Worm (Caenorhabditis elegans) whole organism, L4 larva: ENCODE data around the gene cec-5.

Experiments
- F10B5.3 ChIP-seq: sonication (generic microtip); optimal IDR thresholded peaks from 2 replicates; lab custom pipeline; 2016; ENCODE audit warnings: mild to moderate bottlenecking, missing genetic modification characterization, missing compliant biosample characterization
- F26F4.8 ChIP-seq: fragments of 200-800 bp; sonication (Bioruptor generic); conservative IDR thresholded peaks from 2 replicates; pipeline ENCODE4 v1.3.6; 2022; ENCODE audit warnings: missing genetic modification characterization, missing compliant biosample characterization
- T26A8.4 ChIP-seq: fragments of 200-800 bp; sonication (Bioruptor generic); IDR thresholded peaks from 2 replicates; pipeline ENCODE4 v1.3.6; 2022; ENCODE audit warnings: missing genetic modification characterization, missing compliant biosample characterization
- aly-2 ChIP-seq: sonication (generic microtip); optimal IDR thresholded peaks from 2 replicates; lab custom pipeline; 2018; ENCODE audit warnings: missing biosample characterization, missing genetic modification characterization
- ceh-44 ChIP-seq: fragments of 200-800 bp; sonication (Bioruptor generic); IDR thresholded peaks from 2 replicates; pipeline ENCODE4 v1.3.6; 2022; ENCODE audit warnings: missing genetic modification reagents, missing genetic modification characterization, missing compliant biosample characterization
- ces-1 ChIP-seq: fragments of 150-350 bp; sonication (generic microtip); optimal IDR thresholded peaks from 4 replicates; lab custom pipeline; 2014; ENCODE audit warnings: missing biosample characterization, missing genetic modification reagents, missing genetic modification characterization
- ctbp-1 ChIP-seq: fragments of 200-800 bp; sonication (Bioruptor generic); IDR thresholded peaks from 2 replicates; pipeline ENCODE4 v1.3.6; 2022; ENCODE audit warnings: missing genetic modification reagents, missing genetic modification characterization, missing compliant biosample characterization
- daf-12 ChIP-seq: fragments of 150-350 bp; optimal IDR thresholded peaks from 2 replicates; lab custom pipeline; 2014; ENCODE audit warnings: missing biosample characterization, missing genetic modification reagents, missing genetic modification characterization
- daf-19 ChIP-seq: fragments of 200-800 bp; sonication (Bioruptor generic); conservative IDR thresholded peaks from 2 replicates; pipeline ENCODE4 v1.3.6; 2022; ENCODE audit warnings: missing genetic modification characterization, missing compliant biosample characterization
- dmd-8 ChIP-seq: fragments of 200-800 bp; sonication (Bioruptor generic); IDR thresholded peaks from 2 replicates; pipeline ENCODE4 v1.3.6; 2022; ENCODE audit warnings: missing genetic modification characterization, missing compliant biosample characterization
- egl-43 ChIP-seq: fragments of 200-800 bp; sonication (Bioruptor generic); IDR thresholded peaks from 2 replicates; pipeline ENCODE4 v1.3.6; 2022; ENCODE audit warnings: missing genetic modification reagents, missing genetic modification characterization, missing compliant biosample characterization
- fkh-10 ChIP-seq: fragments of 150-350 bp; optimal IDR thresholded peaks from 2 replicates; lab custom pipeline; 2014; ENCODE audit warnings: missing biosample characterization, missing genetic modification reagents, missing genetic modification characterization
- hlh-11 ChIP-seq: fragments of 200-800 bp; sonication (Bioruptor generic); optimal IDR thresholded peaks from 2 replicates; lab custom pipeline; 2018; ENCODE audit warnings: mild to moderate bottlenecking, missing genetic modification characterization, missing compliant biosample characterization
- hlh-30 ChIP-seq: sonication (generic microtip); optimal IDR thresholded peaks from 2 replicates; lab custom pipeline; 2017; ENCODE audit warnings: antibody characterized with exemption, mild to moderate bottlenecking, missing genetic modification characterization, missing compliant biosample characterization; ENCODE audit not compliant: insufficient read depth
- hmg-1.1 ChIP-seq: fragments of 200-800 bp; sonication (Bioruptor generic); IDR thresholded peaks from 2 replicates; pipeline ENCODE4 v1.3.6; 2022; ENCODE audit warnings: missing genetic modification reagents, missing genetic modification characterization, missing compliant biosample characterization
- lsy-2 ChIP-seq, 2 experiments: fragments of 150-350 bp in 1 of 2; sonication (generic microtip) in 1 of 2; optimal IDR thresholded peaks; 2 replicates each; lab custom pipeline; 2014 to 2017; ENCODE audit warnings: missing biosample characterization in 2 of 2, missing genetic modification characterization in 2 of 2
- madf-5 ChIP-seq, 2 experiments: fragments of 200-800 bp; sonication (Bioruptor generic); IDR thresholded peaks; 2 replicates each; pipeline ENCODE4 v1.3.6; 2022; ENCODE audit warnings: missing compliant biosample characterization in 2 of 2, missing genetic modification characterization in 2 of 2
- mdl-1 ChIP-seq, 2 experiments: fragments of 150-350 bp in 1 of 2; sonication (generic microtip) in 1 of 2; optimal IDR thresholded peaks; 2 replicates each; lab custom pipeline; 2014 to 2017; ENCODE audit warnings: missing biosample characterization in 2 of 2, missing genetic modification characterization in 2 of 2
- mep-1 ChIP-seq: fragments of 150-350 bp; sonication (generic microtip); optimal IDR thresholded peaks from 3 replicates; lab custom pipeline; 2014; ENCODE audit warnings: missing biosample characterization, missing genetic modification characterization
- mes-2 ChIP-seq: sonication (generic microtip); optimal IDR thresholded peaks from 2 replicates; lab custom pipeline; 2016; ENCODE audit warnings: missing genotype, mild to moderate bottlenecking, missing genetic modification characterization, missing compliant biosample characterization; ENCODE audit not compliant: poor library complexity, severe bottlenecking
- nhr-10 ChIP-seq: fragments of 150-350 bp; optimal IDR thresholded peaks from 2 replicates; lab custom pipeline; 2014; ENCODE audit warnings: missing biosample characterization, missing genetic modification characterization
- nhr-102 ChIP-seq: sonication (generic microtip); optimal IDR thresholded peaks from 2 replicates; lab custom pipeline; 2016; ENCODE audit warnings: mild to moderate bottlenecking, missing genetic modification characterization, moderate library complexity, missing compliant biosample characterization
- nhr-28 ChIP-seq: fragments of 150-350 bp; optimal IDR thresholded peaks from 2 replicates; lab custom pipeline; 2014; ENCODE audit warnings: missing biosample characterization, missing genetic modification characterization
- nhr-6 ChIP-seq: fragments of 150-350 bp; optimal IDR thresholded peaks from 2 replicates; lab custom pipeline; 2014; ENCODE audit warnings: missing biosample characterization, missing genetic modification characterization
- nhr-76 ChIP-seq: fragments of 150-350 bp; optimal IDR thresholded peaks from 2 replicates; lab custom pipeline; 2014; ENCODE audit warnings: missing biosample characterization, missing genetic modification characterization
- pha-4 ChIP-seq, 2 experiments: fragments of 150-350 bp in 1 of 2; fragments of 200-800 bp in 1 of 2; sonication (Bioruptor generic) in 1 of 2; IDR thresholded peaks in 1 of 2; optimal IDR thresholded peaks in 1 of 2; 2 replicates each; pipeline versions ENCODE4 v1.3.6 to Lab custom; 2014 to 2022; ENCODE audit warnings: missing genetic modification characterization in 2 of 2, missing genetic modification reagents in 2 of 2, missing biosample characterization in 1 of 2, missing compliant biosample characterization in 1 of 2
- rbr-2 ChIP-seq: sonication (generic microtip); optimal IDR thresholded peaks from 2 replicates; lab custom pipeline; 2016; ENCODE audit warnings: missing genotype, missing genetic modification characterization, missing compliant biosample characterization
- sdz-12 ChIP-seq: fragments of 200-800 bp; sonication (Bioruptor generic); optimal IDR thresholded peaks from 2 replicates; lab custom pipeline; 2018; ENCODE audit warnings: mild to moderate bottlenecking, missing genetic modification characterization, missing compliant biosample characterization
- set-16 ChIP-seq: fragments of 200-800 bp; sonication (Bioruptor generic); IDR thresholded peaks from 2 replicates; pipeline ENCODE4 v1.3.6; 2022; ENCODE audit warnings: missing genetic modification reagents, missing genetic modification characterization, missing compliant biosample characterization
- snpc-1.2 ChIP-seq: fragments of 200-800 bp; sonication (Bioruptor generic); IDR thresholded peaks from 2 replicates; pipeline ENCODE4 v1.3.6; 2022; ENCODE audit warnings: missing genetic modification reagents, missing genetic modification characterization, missing compliant biosample characterization
- tag-97 ChIP-seq: fragments of 200-800 bp; sonication (Bioruptor generic); IDR thresholded peaks from 2 replicates; pipeline ENCODE4 v1.3.6; 2022; ENCODE audit warnings: missing genetic modification characterization, missing compliant biosample characterization
- unc-62 ChIP-seq, 3 experiments: fragments of 150-350 bp in 1 of 3; sonication (generic microtip); optimal IDR thresholded peaks in 2 of 3; peaks in 1 of 3; 1 replicate in 1 of 3; 2 replicates in 2 of 3; lab custom pipeline; 2014 to 2017; ENCODE audit warnings: missing biosample characterization in 3 of 3, missing genetic modification characterization in 3 of 3, missing genetic modification reagents in 3 of 3, missing genotype in 1 of 3

Gene cec-5

ce11 chrIV:7619261-7619660, 39.3 kb upstream of the cec-5 start:
- peak; percentile 47; the same call in 1 of the 2 replicates for TF ChIP-seq ctbp-1 (GFP tag; lab: Robert Waterston, UW)
- TF ChIP-seq set-16 (GFP tag; lab: Robert Waterston, UW), result peak; percentile 93
- TF ChIP-seq egl-43 (GFP tag; lab: Robert Waterston, UW), result peak; percentile 67; the same call in 1 of the 2 replicates
- no peak for TF ChIP-seq F26F4.8 (GFP tag; lab: Robert Waterston, UW)
- peak; percentile 20 for TF ChIP-seq mes-2
- TF ChIP-seq pha-4 (GFP tag; IDR thresholded peaks at IDR 0.05; lab: Robert Waterston, UW), result no peak
- TF ChIP-seq pha-4 (tag; optimal IDR thresholded peaks at IDR 0.05; lab: Kevin White, UChicago), result no peak
- peak in 1 of 2 experiments; percentile 23 for TF ChIP-seq lsy-2 (tag; optimal IDR thresholded peaks at IDR 0.05; lab: Kevin White, UChicago)
- no peak for TF ChIP-seq snpc-1.2 (GFP tag; lab: Robert Waterston, UW)
- peak; percentile 36 for TF ChIP-seq rbr-2 (tag; lab: Kevin White, UChicago)
- peak; percentile 69 for TF ChIP-seq hmg-1.1 (GFP tag; lab: Robert Waterston, UW)
- peak; percentile 3 for TF ChIP-seq mep-1 (tag; lab: Kevin White, UChicago)
- peak; percentile 25 for TF ChIP-seq fkh-10
- TF ChIP-seq ceh-44 (GFP tag; lab: Robert Waterston, UW), result no peak
- TF ChIP-seq dmd-8 (GFP tag; lab: Robert Waterston, UW), result 0 out of 2 replicates have a peak, but pooled peaks have one; percentile 36
- peak; percentile 4 for TF ChIP-seq hlh-11 (tag; lab: Kevin White, UChicago)
- peak in 1 of 2 experiments; percentile 25 for TF ChIP-seq mdl-1 (tag; optimal IDR thresholded peaks at IDR 0.05; lab: Kevin White, UChicago)

ce11 chrIV:7612523-7612922, 32.6 kb upstream of the cec-5 start:
- peak; percentile 48 for TF ChIP-seq ces-1 (GFP tag; lab: Kevin White, UChicago)
- TF ChIP-seq hlh-30 (tag; lab: Kevin White, UChicago), result peak; percentile 15
- TF ChIP-seq tag-97 (GFP tag; lab: Robert Waterston, UW), result no peak
- peak; percentile 27 for TF ChIP-seq fkh-10

- TF ChIP-seq daf-19 (GFP tag; lab: Robert Waterston, UW), result no peak
- no peak for TF ChIP-seq madf-5 (GFP tag; IDR thresholded peaks at IDR 0.05; lab: Robert Waterston, UW)
- TF ChIP-seq T26A8.4, result no peak
- TF ChIP-seq nhr-102, result no peak
- TF ChIP-seq unc-62 (GFP tag; optimal IDR thresholded peaks at IDR 0.05 in 1 of 2; lab: Kevin White, UChicago), result peak in 1 of 2 experiments; percentile 75
- no peak for TF ChIP-seq unc-62 (tag; optimal IDR thresholded peaks at IDR 0.05; lab: Kevin White, UChicago)
- TF ChIP-seq hmg-1.1 (GFP tag; lab: Robert Waterston, UW), result peak; percentile 40; the same call in 1 of the 2 replicates
Observed at ce11 chrIV:7611396-7611795, 31.5 kb upstream of the cec-5 start.

- TF ChIP-seq ctbp-1 (GFP tag; lab: Robert Waterston, UW) (no peak), nhr-28 (no peak), unc-62 (GFP tag; optimal IDR thresholded peaks at IDR 0.05 in 1 of 2; lab: Kevin White, UChicago) (peak in 1 of 2 experiments; percentile 90), unc-62 (tag; optimal IDR thresholded peaks at IDR 0.05; lab: Kevin White, UChicago) (no peak), sdz-12 (GFP tag; lab: Kevin White, UChicago) (no peak), pha-4 (GFP tag; IDR thresholded peaks at IDR 0.05; lab: Robert Waterston, UW) (no peak), pha-4 (tag; optimal IDR thresholded peaks at IDR 0.05; lab: Kevin White, UChicago) (no peak), F10B5.3 (tag; lab: Kevin White, UChicago) (no peak), nhr-6 (tag; lab: Kevin White, UChicago) (no peak), nhr-76 (tag; lab: Kevin White, UChicago) (no peak)
Observed at ce11 chrIV:7608111-7608510, 28.2 kb upstream of the cec-5 start.

- TF ChIP-seq aly-2 (tag; lab: Kevin White, UChicago) (no peak), unc-62 (GFP tag; optimal IDR thresholded peaks at IDR 0.05 in 1 of 2; lab: Kevin White, UChicago) (peak in 1 of 2 experiments; percentile 89), unc-62 (tag; optimal IDR thresholded peaks at IDR 0.05; lab: Kevin White, UChicago) (no peak), daf-12 (no peak), nhr-10 (tag; lab: Kevin White, UChicago) (no peak)
Observed at ce11 chrIV:7605413-7605812, 25.5 kb upstream of the cec-5 start.
